Worm (Caenorhabditis elegans): ENCODE measurements around the gene F17C11.26.
A peak's percentile ranks its signal among the peaks of the same experiment; 100 is the strongest.

F17C11.26 gene

DNA sequence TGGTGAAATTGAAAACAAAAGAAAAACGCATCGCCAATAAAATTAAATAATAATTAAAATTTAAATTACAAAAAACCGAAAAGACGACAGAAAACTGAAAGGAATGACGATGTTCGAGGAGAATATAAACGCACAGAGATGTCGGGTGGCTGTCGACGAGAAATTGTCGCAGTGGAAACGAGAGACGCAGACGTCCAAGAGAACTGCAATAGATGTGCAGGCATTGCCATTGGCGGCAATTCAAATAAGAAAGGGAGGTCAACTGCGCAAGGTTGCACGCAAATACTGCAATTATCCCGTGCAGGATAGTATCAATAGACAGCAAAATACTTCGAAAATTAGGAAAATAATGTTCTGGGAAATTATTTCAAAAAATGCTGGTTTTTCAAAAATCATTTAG is 44.1 kb upstream of the F17C11.26 start:
- TF ChIP-seq ceh-39 (tag; optimal IDR thresholded peaks at IDR 0.05) = peak; percentile 99
- peak; percentile 88 for TF ChIP-seq drap-1 (GFP tag; optimal IDR thresholded peaks at IDR 0.05)
- peak; percentile 92 for TF ChIP-seq sptf-1 (tag; optimal IDR thresholded peaks at IDR 0.05)
- TF ChIP-seq ham-2 (GFP tag; optimal IDR thresholded peaks at IDR 0.05) = peak; percentile 60
- TF ChIP-seq pha-4 (tag; optimal IDR thresholded peaks at IDR 0.05) = peak; percentile 99
- peak; percentile 99 for TF ChIP-seq mep-1 (tag; optimal IDR thresholded peaks at IDR 0.05)
- no peak for TF ChIP-seq sem-2 (GFP tag; optimal IDR thresholded peaks at IDR 0.05)
- peak; percentile 97 for TF ChIP-seq lin-13 (tag; optimal IDR thresholded peaks at IDR 0.05)
- no peak for TF ChIP-seq zip-8 (tag; optimal IDR thresholded peaks at IDR 0.05)
- peak; percentile 50 for TF ChIP-seq tbx-8 (GFP tag; optimal IDR thresholded peaks at IDR 0.05)
- TF ChIP-seq lsy-2 (tag; optimal IDR thresholded peaks at IDR 0.05) = peak; percentile 92
- TF ChIP-seq nhr-28 (tag; optimal IDR thresholded peaks at IDR 0.05) = peak; percentile 14
- peak; percentile 34 for TF ChIP-seq elt-1 (tag; optimal IDR thresholded peaks at IDR 0.05; ENCODE audit: borderline replicate concordance, insufficient read depth)
- TF ChIP-seq ceh-43 (GFP tag; optimal IDR thresholded peaks at IDR 0.05) = peak; percentile 64
- peak; percentile 42 for TF ChIP-seq unc-39 (tag; optimal IDR thresholded peaks at IDR 0.05)
- TF ChIP-seq nhr-237 (tag; optimal IDR thresholded peaks at IDR 0.05) = peak; percentile 97
- TF ChIP-seq elt-3 (tag; optimal IDR thresholded peaks at IDR 0.05) = peak; percentile 86
- TF ChIP-seq lin-32 (GFP tag; optimal IDR thresholded peaks at IDR 0.05) = no peak
- TF ChIP-seq blmp-1 (tag; optimal IDR thresholded peaks at IDR 0.05) = peak; percentile 33
- TF ChIP-seq nhr-76 (tag; optimal IDR thresholded peaks at IDR 0.05) = no peak
- TF ChIP-seq M03D4.4 (tag; optimal IDR thresholded peaks at IDR 0.05) = peak; percentile 73
- TF ChIP-seq snpc-4 (tag; optimal IDR thresholded peaks at IDR 0.05) = no peak
- peak; percentile 74 for TF ChIP-seq cnd-1 (tag; optimal IDR thresholded peaks at IDR 0.05)
- peak; percentile 94 for TF ChIP-seq unc-62 (GFP tag; optimal IDR thresholded peaks at IDR 0.05)
- TF ChIP-seq mab-5 (tag; optimal IDR thresholded peaks at IDR 0.05) = no peak
- peak; percentile 70 for TF ChIP-seq ceh-83 (GFP tag; optimal IDR thresholded peaks at IDR 0.05)
- peak; percentile 80 for TF ChIP-seq nhr-2 (tag; optimal IDR thresholded peaks at IDR 0.05)
- TF ChIP-seq flh-1 (GFP tag; optimal IDR thresholded peaks at IDR 0.05) = no peak
- TF ChIP-seq ces-1 (GFP tag; optimal IDR thresholded peaks at IDR 0.05) = peak; percentile 84
- TF ChIP-seq ztf-11 (tag; optimal IDR thresholded peaks at IDR 0.05) = peak; percentile 60
- peak; percentile 92 for TF ChIP-seq nhr-12 (tag; optimal IDR thresholded peaks at IDR 0.05)
- peak; percentile 52 for TF ChIP-seq bed-3 (GFP tag; optimal IDR thresholded peaks at IDR 0.05)
- peak; percentile 85 for TF ChIP-seq mls-2 (tag; optimal IDR thresholded peaks at IDR 0.05)
- peak; percentile 98 for TF ChIP-seq unc-120 (tag; optimal IDR thresholded peaks at IDR 0.05; ENCODE audit: poor library complexity, severe bottlenecking)
- TF ChIP-seq hlh-1 (tag; optimal IDR thresholded peaks at IDR 0.05) = peak; percentile 88

DNA sequence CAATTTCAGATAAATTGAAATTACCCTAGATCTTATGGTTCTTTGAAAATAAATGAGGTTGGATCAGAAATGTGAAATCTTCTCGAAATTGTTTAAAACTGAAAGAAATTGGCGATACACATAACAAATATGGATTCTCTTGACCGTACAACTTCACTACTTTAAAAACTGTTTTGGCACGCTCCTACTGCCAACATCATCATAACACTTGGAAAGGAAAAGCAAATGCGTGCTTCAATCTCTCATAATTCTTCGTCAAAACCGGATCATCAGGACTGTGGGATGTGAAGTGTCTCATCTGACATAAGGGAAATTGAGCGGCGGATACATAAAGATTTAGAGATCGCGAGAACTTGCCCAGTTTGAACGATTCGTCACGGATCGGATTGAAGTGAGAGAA is 43.1 kb upstream of the F17C11.26 start, which contains the start of gene F32D8.7:
Gene F32D8.7 (plus strand): TSS at position 329 of the 400 bp plus-strand sequence.
- no peak for TF ChIP-seq ham-2 (GFP tag; optimal IDR thresholded peaks at IDR 0.05)
- peak; percentile 15 for TF ChIP-seq unc-62 (GFP tag; optimal IDR thresholded peaks at IDR 0.05)

DNA sequence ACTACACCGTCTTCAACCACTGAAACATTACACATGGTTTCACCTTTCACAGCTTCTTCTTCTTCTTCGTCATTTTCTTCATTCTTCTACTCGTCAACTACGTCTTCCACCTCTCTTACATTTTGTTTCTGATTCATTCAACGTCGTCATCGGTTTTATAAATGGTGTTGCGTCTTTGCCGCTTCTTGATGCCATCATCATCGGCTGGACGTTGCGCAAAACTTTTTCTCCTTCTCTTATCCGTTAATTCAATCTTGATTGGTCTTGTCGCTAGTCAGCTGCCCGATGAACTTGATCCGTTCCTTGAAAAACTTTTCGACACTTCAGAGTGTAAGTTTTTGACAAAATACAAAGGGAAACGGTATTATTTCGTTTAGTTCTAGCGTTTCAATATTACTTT is 42.6 kb upstream of the F17C11.26 start:
- TF ChIP-seq M03D4.4 (tag; optimal IDR thresholded peaks at IDR 0.05) (no peak), elt-1 (tag; optimal IDR thresholded peaks at IDR 0.05; ENCODE audit: borderline replicate concordance, insufficient read depth) (peak; percentile 64)

DNA sequence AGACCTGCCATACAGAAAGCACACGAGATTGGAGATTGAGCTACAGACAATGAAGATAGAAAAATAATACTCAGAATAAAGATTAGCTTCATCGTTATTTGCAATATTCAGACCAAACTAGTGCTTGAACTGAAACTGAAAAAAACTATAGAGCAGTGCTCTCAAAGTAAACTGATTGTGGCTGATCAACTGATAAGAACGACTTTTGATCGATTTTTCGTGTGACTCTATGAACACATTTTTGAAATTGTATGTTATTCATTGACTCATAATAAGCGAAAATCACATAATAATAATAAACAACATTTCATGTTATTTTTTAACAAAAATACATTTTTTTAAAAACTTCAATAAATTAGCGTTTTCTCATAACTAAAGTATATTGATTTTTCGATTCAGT is 40.1 kb upstream of the F17C11.26 start, which contains the start of gene spp-16:
Gene spp-16 (minus strand): TSS at position 179 of the 400 bp plus-strand sequence.
- TF ChIP-seq mls-2 (tag; optimal IDR thresholded peaks at IDR 0.05) (no peak), lin-32 (GFP tag; optimal IDR thresholded peaks at IDR 0.05) (no peak), sptf-1 (tag; optimal IDR thresholded peaks at IDR 0.05) (no peak), cnd-1 (tag; optimal IDR thresholded peaks at IDR 0.05) (no peak), ztf-11 (tag; optimal IDR thresholded peaks at IDR 0.05) (no peak), ceh-39 (tag; optimal IDR thresholded peaks at IDR 0.05) (no peak), nhr-28 (tag; optimal IDR thresholded peaks at IDR 0.05) (no peak), hlh-1 (tag; optimal IDR thresholded peaks at IDR 0.05) (no peak), pha-4 (tag; optimal IDR thresholded peaks at IDR 0.05) (no peak), tbx-8 (GFP tag; optimal IDR thresholded peaks at IDR 0.05) (no peak), elt-1 (tag; optimal IDR thresholded peaks at IDR 0.05; ENCODE audit: borderline replicate concordance, insufficient read depth) (no peak), M03D4.4 (tag; optimal IDR thresholded peaks at IDR 0.05) (no peak), unc-120 (tag; optimal IDR thresholded peaks at IDR 0.05; ENCODE audit: poor library complexity, severe bottlenecking) (no peak), flh-1 (GFP tag; optimal IDR thresholded peaks at IDR 0.05) (no peak), ham-2 (GFP tag; optimal IDR thresholded peaks at IDR 0.05) (no peak), mep-1 (tag; optimal IDR thresholded peaks at IDR 0.05) (no peak), ceh-43 (GFP tag; optimal IDR thresholded peaks at IDR 0.05) (no peak), snpc-4 (tag; optimal IDR thresholded peaks at IDR 0.05) (no peak), ces-1 (GFP tag; optimal IDR thresholded peaks at IDR 0.05) (no peak)
